Fruit fly (Drosophila melanogaster) whole organism, embryonic: ENCODE data around the gene Cpr64Ad.
A peak's percentile ranks its signal among the peaks of the same experiment; 100 is the strongest.

Source experiments
- CG10565 ChIP-seq: fragments of 200-800 bp; sonication (Bioruptor generic); optimal IDR thresholded peaks from 3 replicates; lab custom pipeline; 2016; ENCODE audit warnings: missing biosample characterization, mild to moderate bottlenecking, missing genetic modification characterization
- CG16779 ChIP-seq: fragments of 200-800 bp; sonication (Bioruptor generic); IDR thresholded peaks from 2 replicates; pipeline ENCODE4 v1.3.6; 2022; ENCODE audit warnings: missing biosample characterization, missing genetic modification characterization
- CG18619 ChIP-seq: fragments of 200-800 bp; sonication (Bioruptor generic); optimal IDR thresholded peaks from 3 replicates; lab custom pipeline; 2017; ENCODE audit warnings: missing biosample characterization, mild to moderate bottlenecking, missing genetic modification characterization
- Camta ChIP-seq: fragments of 200-800 bp; sonication (Bioruptor generic); optimal IDR thresholded peaks from 2 replicates; lab custom pipeline; 2016; ENCODE audit warnings: missing biosample characterization, missing genetic modification characterization
- Hr78 ChIP-seq, 2 experiments: fragments of 200-800 bp in 1 of 2; fragments of >200 bp in 1 of 2; sonication (Bioruptor generic) in 1 of 2; optimal IDR thresholded peaks; 2 replicates each; lab custom pipeline; 2017 to 2019; ENCODE audit warnings: missing biosample characterization in 2 of 2, missing genetic modification characterization in 2 of 2, mild to moderate bottlenecking in 1 of 2, moderate library complexity in 1 of 2
- NfI ChIP-seq: fragments of 200-800 bp; sonication (Bioruptor generic); optimal IDR thresholded peaks from 3 replicates; lab custom pipeline; 2018; ENCODE audit warnings: missing biosample characterization, mild to moderate bottlenecking, missing genetic modification characterization, moderate library complexity
- ems ChIP-seq: fragments of 200-800 bp; sonication (Bioruptor generic); optimal IDR thresholded peaks from 3 replicates; lab custom pipeline; 2016; ENCODE audit warnings: missing biosample characterization, missing genetic modification characterization
- hkb ChIP-seq, 2 experiments: fragments of 200-800 bp in 1 of 2; fragments of >200 bp in 1 of 2; sonication (Bioruptor generic) in 1 of 2; IDR thresholded peaks in 1 of 2; optimal IDR thresholded peaks in 1 of 2; 2 replicates each; pipeline versions ENCODE4 v1.3.6 to Lab custom; 2017 to 2022; ENCODE audit warnings: missing biosample characterization in 1 of 2, missing genetic modification characterization in 1 of 2
- tll ChIP-seq, 2 experiments: fragments of 200-800 bp in 1 of 2; fragments of >200 bp in 1 of 2; sonication (Bioruptor generic) in 1 of 2; optimal IDR thresholded peaks; 2 replicates each; lab custom pipeline; 2017 to 2019; ENCODE audit warnings: missing biosample characterization in 2 of 2, missing genetic modification characterization in 2 of 2, mild to moderate bottlenecking in 1 of 2, moderate library complexity in 1 of 2
- vnd ChIP-seq: fragments of 200-800 bp; sonication (Bioruptor generic); IDR thresholded peaks from 3 replicates; pipeline ENCODE4 v1.3.6; 2022; ENCODE audit warnings: missing biosample characterization, missing genetic modification characterization; ENCODE audit not compliant: partially characterized antibody

DNA sequence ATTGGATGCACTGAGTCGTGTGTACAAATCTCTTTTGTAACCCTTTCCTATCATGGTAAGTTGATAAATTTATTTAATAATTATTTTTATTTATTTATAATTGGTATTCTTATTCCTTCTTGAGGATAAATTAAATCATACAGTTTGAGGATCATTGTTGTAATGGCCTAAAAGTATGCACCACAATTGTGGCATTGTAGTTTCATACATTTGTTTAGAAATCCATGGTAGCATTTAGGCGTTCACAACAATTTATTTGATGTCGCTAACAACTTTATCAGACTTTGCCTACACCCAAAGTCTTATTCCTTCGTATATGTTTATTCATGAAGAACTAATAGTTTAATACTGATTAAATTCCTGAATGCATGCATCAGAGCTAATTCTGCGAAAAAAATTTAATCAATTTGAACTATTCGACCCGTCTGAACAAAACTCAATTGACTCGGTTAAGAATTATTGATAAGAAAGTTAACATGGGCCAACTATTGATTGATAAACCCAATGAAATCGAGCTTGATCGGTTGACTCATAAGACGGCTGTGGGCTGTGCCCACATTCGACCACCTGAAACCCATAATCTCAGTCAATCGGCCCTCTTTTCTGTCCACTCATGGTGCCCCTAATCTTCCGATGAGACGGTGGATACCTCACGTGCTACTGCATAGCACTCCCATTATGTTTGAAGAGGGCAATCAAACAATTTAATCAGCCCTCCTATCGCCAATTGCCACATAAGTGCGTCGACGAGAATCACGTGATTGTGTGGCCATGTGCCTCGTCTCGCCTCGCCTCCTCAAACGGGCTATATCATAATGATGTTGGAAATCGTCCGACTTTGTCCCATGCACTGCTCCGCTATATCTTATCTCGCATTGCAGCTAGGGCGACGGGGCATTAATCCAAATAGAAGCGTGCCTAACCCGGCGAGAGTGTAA lies 4.4 kb downstream of the Cpr64Ad start:
- no peak for TF ChIP-seq hkb (optimal IDR thresholded peaks at IDR 0.05; lab: Kevin White, UChicago)
- TF ChIP-seq hkb (GFP tag; IDR thresholded peaks at IDR 0.05; lab: Robert Waterston, UW): no peak
- TF ChIP-seq CG18619 (GFP tag; lab: Kevin White, UChicago): no peak
- no peak for TF ChIP-seq Camta (GFP tag; lab: Kevin White, UChicago)
- TF ChIP-seq vnd (GFP tag; lab: Robert Waterston, UW): peak; percentile 67
- peak in 1 of 2 experiments; percentile 95 for TF ChIP-seq Hr78 (GFP tag; optimal IDR thresholded peaks at IDR 0.05; lab: Kevin White, UChicago)
- TF ChIP-seq NfI (GFP tag; lab: Kevin White, UChicago): no peak
- no peak for TF ChIP-seq CG10565 (GFP tag; lab: Kevin White, UChicago)
- TF ChIP-seq ems (GFP tag; lab: Kevin White, UChicago): no peak
- TF ChIP-seq CG16779 (GFP tag; lab: Robert Waterston, UW): no peak
- no peak for TF ChIP-seq tll (GFP tag; optimal IDR thresholded peaks at IDR 0.05; lab: Kevin White, UChicago)
